Worm (Caenorhabditis elegans) whole organism, mixed stage, embryonic: Measurements from ENCODE around the gene H08J19.1.

Experiments used
- blmp-1 ChIP-seq: fragments of 150-350 bp; optimal IDR thresholded peaks from 2 replicates; lab custom pipeline; 2014; ENCODE audit warnings: missing biosample characterization, missing genetic modification characterization
- ceh-39 ChIP-seq: fragments of 150-350 bp; optimal IDR thresholded peaks from 2 replicates; lab custom pipeline; 2014; ENCODE audit warnings: missing biosample characterization, missing genetic modification characterization
- drap-1 ChIP-seq: fragments of 200-800 bp; sonication (Bioruptor generic); optimal IDR thresholded peaks from 3 replicates; lab custom pipeline; 2018; ENCODE audit warnings: mild to moderate bottlenecking, missing genetic modification characterization, missing compliant biosample characterization
- ham-2 ChIP-seq: fragments of 200-800 bp; sonication (Bioruptor generic); optimal IDR thresholded peaks from 2 replicates; lab custom pipeline; 2018; ENCODE audit warnings: mild to moderate bottlenecking, missing genetic modification characterization, missing compliant biosample characterization
- hlh-1 ChIP-seq: fragments of 150-350 bp; optimal IDR thresholded peaks from 2 replicates; lab custom pipeline; 2014; ENCODE audit warnings: missing biosample characterization, missing genetic modification reagents, missing genetic modification characterization
- lsy-2 ChIP-seq: fragments of 150-350 bp; optimal IDR thresholded peaks from 2 replicates; lab custom pipeline; 2014; ENCODE audit warnings: missing biosample characterization, missing genetic modification characterization
- mep-1 ChIP-seq: fragments of 150-350 bp; optimal IDR thresholded peaks from 2 replicates; lab custom pipeline; 2017; ENCODE audit warnings: missing biosample characterization, missing genetic modification reagents, missing genetic modification characterization, inconsistent platforms
- nhr-12 ChIP-seq: fragments of 150-350 bp; optimal IDR thresholded peaks from 2 replicates; lab custom pipeline; 2014; ENCODE audit warnings: missing biosample characterization, missing genetic modification characterization
- nhr-237 ChIP-seq: fragments of 150-350 bp; optimal IDR thresholded peaks from 2 replicates; lab custom pipeline; 2014; ENCODE audit warnings: missing biosample characterization, missing genetic modification characterization
- nhr-28 ChIP-seq: fragments of 150-350 bp; optimal IDR thresholded peaks from 2 replicates; lab custom pipeline; 2014; ENCODE audit warnings: missing biosample characterization, missing genetic modification characterization
- nhr-76 ChIP-seq: sonication (generic microtip); optimal IDR thresholded peaks from 2 replicates; lab custom pipeline; 2017; ENCODE audit warnings: missing biosample characterization, missing genetic modification characterization
- pha-4 ChIP-seq: fragments of 150-350 bp; optimal IDR thresholded peaks from 2 replicates; lab custom pipeline; 2018; ENCODE audit warnings: missing biosample characterization, missing genetic modification reagents, missing genetic modification characterization
- unc-39 ChIP-seq: fragments of 150-350 bp; optimal IDR thresholded peaks from 2 replicates; lab custom pipeline; 2014; ENCODE audit warnings: missing biosample characterization, missing genetic modification characterization
- ztf-11 ChIP-seq: fragments of 150-350 bp; optimal IDR thresholded peaks from 2 replicates; lab custom pipeline; 2014; ENCODE audit warnings: missing biosample characterization, missing genetic modification characterization

The H08J19.1 gene

DNA sequence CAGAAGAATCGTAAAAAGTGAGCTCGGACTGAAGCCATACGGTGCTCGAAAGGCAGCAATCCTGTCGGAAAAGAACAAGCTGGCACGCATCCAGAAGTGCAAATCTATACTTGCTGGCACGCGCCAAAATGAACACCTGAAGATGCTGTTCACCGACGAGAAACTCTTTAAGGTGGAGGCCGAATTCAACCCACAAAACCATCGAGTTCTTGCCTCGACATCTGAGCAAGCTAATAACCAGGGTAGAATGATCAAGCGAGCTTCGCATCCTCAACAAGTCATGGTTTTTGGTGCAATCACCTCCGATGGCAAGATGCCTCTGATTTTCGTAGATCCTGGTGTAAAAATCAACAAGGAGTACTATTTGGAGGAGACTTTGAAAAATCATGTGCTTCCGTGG lies 50.7 kb downstream of the H08J19.1 start:
- TF ChIP-seq nhr-28 (tag; lab: Kevin White, UChicago) (no peak), lsy-2 (tag; lab: Kevin White, UChicago) (no peak), ztf-11 (tag; lab: Kevin White, UChicago) (no peak), blmp-1 (tag; lab: Kevin White, UChicago) (no peak), ceh-39 (tag; lab: Kevin White, UChicago) (no peak), unc-39 (no peak), mep-1 (tag; lab: Kevin White, UChicago) (no peak), pha-4 (tag; lab: Kevin White, UChicago) (no peak), drap-1 (no peak), ham-2 (no peak), nhr-237 (tag; lab: Kevin White, UChicago) (no peak), nhr-12 (tag; lab: Kevin White, UChicago) (no peak), hlh-1 (no peak), nhr-76 (tag; lab: Kevin White, UChicago) (no peak)
